Fruit fly (Drosophila melanogaster): ENCODE results near the gene Cph.

The Cph gene

dm6 chrX:7095292-7095911 is 42.1 kb upstream of the Cph start (continued):
- TF ChIP-seq emc (GFP tag; optimal IDR thresholded peaks at IDR 0.05) (peak; percentile 57), CG18599 (GFP tag; optimal IDR thresholded peaks at IDR 0.05) (peak; percentile 75), CG1603 (tag; optimal IDR thresholded peaks at IDR 0.05) (peak; percentile 89), dimm (GFP tag; IDR thresholded peaks at IDR 0.05) (0 out of 2 replicates have a peak, but pooled peaks have one; percentile 19), gfzf (GFP tag; optimal IDR thresholded peaks at IDR 0.05) (no peak), ham (GFP tag; IDR thresholded peaks at IDR 0.05) (no peak), CG11504 (tag; optimal IDR thresholded peaks at IDR 0.05) (peak; percentile 87), Opbp (GFP tag; IDR thresholded peaks at IDR 0.05; ENCODE audit: partially characterized antibody) (no peak), CG4707 (GFP tag; optimal IDR thresholded peaks at IDR 0.05) (peak; percentile 62), slbo (GFP tag; IDR thresholded peaks at IDR 0.05) (peak; percentile 76), Poxn (GFP tag; IDR thresholded peaks at IDR 0.05) (no peak), CG3407 (GFP tag; optimal IDR thresholded peaks at IDR 0.05) (peak; percentile 62), CG14667 (GFP tag; IDR thresholded peaks at IDR 0.05) (peak; percentile 67), Spps (tag; optimal IDR thresholded peaks at IDR 0.05) (peak; percentile 39), ems (GFP tag; optimal IDR thresholded peaks at IDR 0.05) (peak; percentile 67), Atf-2 (GFP tag; optimal IDR thresholded peaks at IDR 0.05) (peak; percentile 65), Six4 (GFP tag; optimal IDR thresholded peaks at IDR 0.05) (peak; percentile 73), CG6765 (GFP tag; optimal IDR thresholded peaks at IDR 0.05) (peak; percentile 35), btn (GFP tag; optimal IDR thresholded peaks at IDR 0.05) (peak; percentile 43), CG12659 (GFP tag; optimal IDR thresholded peaks at IDR 0.05) (peak; percentile 67), cas (GFP tag; IDR thresholded peaks at IDR 0.05) (0 out of 2 replicates have a peak, but pooled peaks have one; percentile 31), Hsf (GFP tag; optimal IDR thresholded peaks at IDR 0.05) (peak; percentile 74), Mrtf (GFP tag; IDR thresholded peaks at IDR 0.05) (peak; percentile 84), pfk (GFP tag; optimal IDR thresholded peaks at IDR 0.05) (no peak), scrt (GFP tag; optimal IDR thresholded peaks at IDR 0.05) (peak; percentile 43), Mes4 (GFP tag; optimal IDR thresholded peaks at IDR 0.05) (peak; percentile 49), CG32532 (GFP tag; IDR thresholded peaks at IDR 0.05) (peak; percentile 64; the same call in 1 of the 2 replicates), Eip74EF (GFP tag; optimal IDR thresholded peaks at IDR 0.05) (peak in 1 of 2 experiments; percentile 77), kah (GFP tag; optimal IDR thresholded peaks at IDR 0.05) (peak; percentile 70), CG2199 (GFP tag; IDR thresholded peaks at IDR 0.05) (no peak), CG17359 (tag; optimal IDR thresholded peaks at IDR 0.05) (peak; percentile 91), E2f1 (GFP tag; IDR thresholded peaks at IDR 0.05) (peak; percentile 78), CG9817 (tag; optimal IDR thresholded peaks at IDR 0.05) (peak; percentile 86), mld (GFP tag; IDR thresholded peaks at IDR 0.05; ENCODE audit: partially characterized antibody) (no peak), Optix (GFP tag; IDR thresholded peaks at IDR 0.05) (peak; percentile 73; the same call in 2 of the 3 replicates), lbe (GFP tag; optimal IDR thresholded peaks at IDR 0.05) (peak; percentile 82), CG8281 (tag; optimal IDR thresholded peaks at IDR 0.05) (peak; percentile 42), Trl (optimal IDR thresholded peaks at IDR 0.05) (no peak), Trl (GFP tag; optimal IDR thresholded peaks at IDR 0.05) (peak; percentile 73), Dref (GFP tag; IDR thresholded peaks at IDR 0.05) (no peak), CG11085 (GFP tag; IDR thresholded peaks at IDR 0.05) (no peak), CG4424 (GFP tag; optimal IDR thresholded peaks at IDR 0.05) (peak; percentile 65), chif (GFP tag; optimal IDR thresholded peaks at IDR 0.05) (peak; percentile 71 to 80), dmrt11E (tag; optimal IDR thresholded peaks at IDR 0.05) (peak; percentile 36), caup (GFP tag; optimal IDR thresholded peaks at IDR 0.05; ENCODE audit: severe bottlenecking) (peak; percentile 49), CG4328 (GFP tag; optimal IDR thresholded peaks at IDR 0.05) (peak; percentile 50), gcm (GFP tag; optimal IDR thresholded peaks at IDR 0.05) (peak; percentile 71), eve (GFP tag; optimal IDR thresholded peaks at IDR 0.05) (peak in 1 of 2 experiments; percentile 92), vfl (GFP tag; optimal IDR thresholded peaks at IDR 0.05) (no peak)
